ENCODE assay signal across 3 worm cellular contexts in genomic region chrIV:5221721-5222120, ce11.
A peak's percentile ranks its signal among the peaks of the same experiment; 100 is the strongest.
TF ChIP-seq lines count a peak whose summit lies in the region.

No protein-coding gene starts in this region.

TF ChIP-seq in whole organism, L4 larva, 104 proteins besides CTCF, POLR2A, EP300 and RAD21:
- TF ChIP-seq madf-9 (GFP tag; conservative IDR thresholded peaks at IDR 0.05; lab: Robert Waterston, UW) (no peak), dmd-8 (GFP tag; IDR thresholded peaks at IDR 0.05; lab: Robert Waterston, UW) (0 out of 2 replicates have a peak, but pooled peaks have one; percentile 18), Y105C5A.15 (GFP tag; IDR thresholded peaks at IDR 0.05; lab: Robert Waterston, UW) (0 out of 2 replicates have a peak, but pooled peaks have one; percentile 15), mxl-2 (GFP tag; conservative IDR thresholded peaks at IDR 0.05; lab: Robert Waterston, UW) (no peak), aha-1 (tag; lab: Kevin White, UChicago) (peak; percentile 65), set-16 (GFP tag; IDR thresholded peaks at IDR 0.05; lab: Robert Waterston, UW) (peak; percentile 89)

TF ChIP-seq in whole organism, late embryonic, 69 proteins besides CTCF, POLR2A, EP300 and RAD21:
- TF ChIP-seq ceh-9 (tag; optimal IDR thresholded peaks at IDR 0.05; lab: Kevin White, UChicago) (no peak), elt-4 (tag; optimal IDR thresholded peaks at IDR 0.05; lab: Kevin White, UChicago) (peak; percentile 15)

TF ChIP-seq in whole organism, young adult, 124 proteins besides CTCF, POLR2A, EP300 and RAD21:
- TF ChIP-seq let-607 (tag; optimal IDR thresholded peaks at IDR 0.05; lab: Kevin White, UChicago): no peak
- peak; percentile 84; the same call in 1 of the 2 replicates for TF ChIP-seq egrh-3 (GFP tag; IDR thresholded peaks at IDR 0.05; lab: Robert Waterston, UW)
